Fruit fly (Drosophila melanogaster): ENCODE results near the gene CG7342.

The CG7342 gene

DNA sequence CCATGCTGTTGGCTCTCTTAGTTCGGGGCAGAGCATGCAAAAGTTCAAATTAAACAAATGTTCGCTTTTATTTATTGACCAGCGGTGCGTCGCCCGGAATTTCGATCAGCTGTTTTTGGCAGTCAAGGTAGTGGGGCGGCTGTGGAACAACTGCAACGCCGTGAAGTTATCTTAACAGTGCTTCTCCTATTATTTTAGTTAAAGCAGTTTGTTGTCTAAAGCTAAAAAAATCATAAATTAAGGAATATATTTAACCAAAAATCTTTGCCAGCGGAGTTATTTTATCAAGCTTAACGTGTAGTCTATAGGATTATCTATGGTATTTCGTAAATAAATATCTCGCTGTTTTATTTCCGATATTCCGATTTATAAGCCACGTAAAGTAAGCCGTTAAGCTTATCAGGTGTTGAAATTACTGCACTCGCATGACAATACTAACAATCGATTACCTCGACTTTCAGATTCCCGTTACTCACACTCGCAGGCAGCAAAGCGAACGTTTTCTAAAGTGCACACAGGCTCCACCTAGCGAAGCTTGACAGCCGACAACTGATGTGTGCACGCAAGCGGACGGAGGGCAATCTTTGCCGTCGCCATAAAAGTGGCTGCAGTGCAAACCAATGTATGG is 45.2 kb downstream of the CG7342 start, which contains the start of the genes CG6195 and CG31220:
Gene CG6195 (minus strand): TSS at position 122 of the 628 bp plus-strand sequence.
Gene CG31220 (plus strand): TSS at position 199 of the 628 bp plus-strand sequence.
- TF ChIP-seq bab1 (GFP tag; optimal IDR thresholded peaks at IDR 0.05): peak; percentile 66
- no peak for TF ChIP-seq CG7101 (tag; optimal IDR thresholded peaks at IDR 0.05)
- no peak for TF ChIP-seq CG12768 (GFP tag; optimal IDR thresholded peaks at IDR 0.05)
- TF ChIP-seq toe (GFP tag; optimal IDR thresholded peaks at IDR 0.05): peak; percentile 51
- TF ChIP-seq ovo (GFP tag; optimal IDR thresholded peaks at IDR 0.05): peak; percentile 93
- no peak for TF ChIP-seq CG14711 (tag; optimal IDR thresholded peaks at IDR 0.05)
- TF ChIP-seq Crg-1 (GFP tag; optimal IDR thresholded peaks at IDR 0.05): no peak
- no peak for TF ChIP-seq CG5204 (GFP tag; optimal IDR thresholded peaks at IDR 0.05)
- no peak for TF ChIP-seq kay (GFP tag; ENCODE audit: borderline replicate concordance)
- peak; percentile 56 for TF ChIP-seq tj (GFP tag; optimal IDR thresholded peaks at IDR 0.05)
- peak; percentile 48 for TF ChIP-seq Hr96 (GFP tag; optimal IDR thresholded peaks at IDR 0.05)
- no peak for TF ChIP-seq cic (GFP tag; optimal IDR thresholded peaks at IDR 0.05)
- TF ChIP-seq Clk (GFP tag; optimal IDR thresholded peaks at IDR 0.05): no peak
- TF ChIP-seq CG11617 (GFP tag; optimal IDR thresholded peaks at IDR 0.05): peak; percentile 36
- peak; percentile 2 for TF ChIP-seq Mnt (GFP tag; optimal IDR thresholded peaks at IDR 0.05)
- no peak for TF ChIP-seq CG33017 (tag; optimal IDR thresholded peaks at IDR 0.05)
- no peak for TF ChIP-seq pad (GFP tag; optimal IDR thresholded peaks at IDR 0.05)
- TF ChIP-seq CG1620 (GFP tag; optimal IDR thresholded peaks at IDR 0.05): no peak
- TF ChIP-seq cnc (optimal IDR thresholded peaks at IDR 0.05): no peak

DNA sequence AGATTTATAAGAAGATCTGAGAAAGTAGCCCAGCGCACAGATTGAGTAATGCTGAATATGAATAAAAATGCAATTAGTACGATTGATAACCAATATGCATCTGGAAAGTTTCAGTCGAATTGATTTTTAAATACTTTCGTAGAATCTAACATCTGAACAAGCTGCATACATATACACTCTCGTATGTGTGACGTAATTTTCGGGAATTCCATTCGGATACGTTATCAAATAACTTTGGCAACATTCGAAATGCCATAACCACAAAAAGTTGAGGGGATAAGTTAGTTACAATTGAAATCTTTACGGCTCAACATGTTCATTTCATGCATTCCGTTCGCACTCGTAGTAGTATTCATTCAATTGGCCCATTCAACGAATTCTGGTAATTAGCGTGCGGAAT is 47.5 kb downstream of the CG7342 start, which contains the start of gene CG31219:
Gene CG31219 (plus strand): TSS at position 301 of the 400 bp plus-strand sequence.
- no peak for TF ChIP-seq CG33017 (tag; optimal IDR thresholded peaks at IDR 0.05)
- TF ChIP-seq Hr96 (GFP tag; optimal IDR thresholded peaks at IDR 0.05): no peak
- no peak for TF ChIP-seq cic (GFP tag; optimal IDR thresholded peaks at IDR 0.05)

All from whole organism, adult.